Fruit fly (Drosophila melanogaster) whole organism, prepupa: ENCODE data around the gene CG15368.

ENCODE experiments used
- Blimp-1 ChIP-seq: fragments of 200-800 bp; sonication (Bioruptor generic); optimal IDR thresholded peaks from 3 replicates; lab custom pipeline; 2017; ENCODE audit warnings: missing biosample characterization, missing genetic modification characterization, mild to moderate bottlenecking, moderate library complexity, missing genetic modification reagents
- CG15336 ChIP-seq: fragments of 200-800 bp; sonication (Bioruptor generic); IDR thresholded peaks from 2 replicates; pipeline ENCODE4 v1.3.6; 2022; ENCODE audit warnings: missing biosample characterization, missing genetic modification characterization
- CG34406 ChIP-seq: fragments of 200-800 bp; sonication (Bioruptor generic); optimal IDR thresholded peaks from 3 replicates; lab custom pipeline; 2016; ENCODE audit warnings: missing biosample characterization, missing genetic modification characterization
- CG6854 ChIP-seq: fragments of 200-800 bp; sonication (Bioruptor generic); optimal IDR thresholded peaks from 2 replicates; lab custom pipeline; 2017; ENCODE audit warnings: missing biosample characterization, mild to moderate bottlenecking, missing genetic modification characterization
- Hr38 ChIP-seq: sonication (Bioruptor generic); optimal IDR thresholded peaks from 2 replicates; lab custom pipeline; 2016; ENCODE audit warnings: missing biosample characterization, missing genetic modification characterization
- Hr39 ChIP-seq: fragments of 200-800 bp; sonication (Bioruptor generic); optimal IDR thresholded peaks from 2 replicates; lab custom pipeline; 2016; ENCODE audit warnings: missing biosample characterization, missing genetic modification characterization
- OdsH ChIP-seq: fragments of 200-800 bp; sonication (Bioruptor generic); optimal IDR thresholded peaks from 3 replicates; lab custom pipeline; 2016; ENCODE audit warnings: missing biosample characterization, missing genetic modification characterization
- topi ChIP-seq: fragments of 200-800 bp; sonication (Bioruptor generic); optimal IDR thresholded peaks from 3 replicates; lab custom pipeline; 2016; ENCODE audit warnings: missing biosample characterization, missing genetic modification characterization

dm6 chrX:9187429-9187828 lies 28.2 kb upstream of the CG15368 start:
- no peak for TF ChIP-seq Blimp-1
- TF ChIP-seq CG6854 (GFP tag; lab: Kevin White, UChicago) = no peak
- no peak for TF ChIP-seq CG15336 (GFP tag; lab: Robert Waterston, UW)
- no peak for TF ChIP-seq CG34406 (GFP tag; lab: Kevin White, UChicago)
- no peak for TF ChIP-seq topi (GFP tag; lab: Kevin White, UChicago)
- no peak for TF ChIP-seq Hr38 (GFP tag; lab: Kevin White, UChicago)
- TF ChIP-seq OdsH = no peak
- TF ChIP-seq Hr39 = no peak
